Worm (Caenorhabditis elegans) whole organism, mixed stage, embryonic: Measurements from ENCODE around the gene B0393.4.

Source experiments
- blmp-1 ChIP-seq: fragments of 150-350 bp; optimal IDR thresholded peaks from 2 replicates; lab custom pipeline; 2014; ENCODE audit warnings: missing biosample characterization, missing genetic modification characterization
- ces-1 ChIP-seq: fragments of 150-350 bp; optimal IDR thresholded peaks from 2 replicates; lab custom pipeline; 2014; ENCODE audit warnings: missing biosample characterization, missing genetic modification reagents, missing genetic modification characterization
- drap-1 ChIP-seq: fragments of 200-800 bp; sonication (Bioruptor generic); optimal IDR thresholded peaks from 3 replicates; lab custom pipeline; 2018; ENCODE audit warnings: mild to moderate bottlenecking, missing genetic modification characterization, missing compliant biosample characterization
- hlh-1 ChIP-seq: fragments of 150-350 bp; optimal IDR thresholded peaks from 2 replicates; lab custom pipeline; 2014; ENCODE audit warnings: missing biosample characterization, missing genetic modification reagents, missing genetic modification characterization
- lin-13 ChIP-seq: fragments of 150-350 bp; optimal IDR thresholded peaks from 2 replicates; lab custom pipeline; 2014; ENCODE audit warnings: missing biosample characterization, missing genetic modification characterization
- lin-32 ChIP-seq: fragments of 200-800 bp; sonication (Bioruptor generic); optimal IDR thresholded peaks from 2 replicates; lab custom pipeline; 2018; ENCODE audit warnings: mild to moderate bottlenecking, missing genetic modification characterization, missing compliant biosample characterization
- mep-1 ChIP-seq: fragments of 150-350 bp; optimal IDR thresholded peaks from 2 replicates; lab custom pipeline; 2017; ENCODE audit warnings: missing biosample characterization, missing genetic modification reagents, missing genetic modification characterization, inconsistent platforms
- nhr-12 ChIP-seq: fragments of 150-350 bp; optimal IDR thresholded peaks from 2 replicates; lab custom pipeline; 2014; ENCODE audit warnings: missing biosample characterization, missing genetic modification characterization
- nhr-237 ChIP-seq: fragments of 150-350 bp; optimal IDR thresholded peaks from 2 replicates; lab custom pipeline; 2014; ENCODE audit warnings: missing biosample characterization, missing genetic modification characterization
- nhr-28 ChIP-seq: fragments of 150-350 bp; optimal IDR thresholded peaks from 2 replicates; lab custom pipeline; 2014; ENCODE audit warnings: missing biosample characterization, missing genetic modification characterization
- pha-4 ChIP-seq: fragments of 150-350 bp; optimal IDR thresholded peaks from 2 replicates; lab custom pipeline; 2018; ENCODE audit warnings: missing biosample characterization, missing genetic modification reagents, missing genetic modification characterization
- snpc-4 ChIP-seq: fragments of 150-350 bp; optimal IDR thresholded peaks from 2 replicates; lab custom pipeline; 2014; ENCODE audit warnings: missing biosample characterization, missing genetic modification characterization
- unc-39 ChIP-seq: fragments of 150-350 bp; optimal IDR thresholded peaks from 2 replicates; lab custom pipeline; 2014; ENCODE audit warnings: missing biosample characterization, missing genetic modification characterization
- ztf-11 ChIP-seq: fragments of 150-350 bp; optimal IDR thresholded peaks from 2 replicates; lab custom pipeline; 2014; ENCODE audit warnings: missing biosample characterization, missing genetic modification characterization

- TF ChIP-seq drap-1 (GFP tag; lab: Kevin White, UChicago) (no peak), nhr-28 (tag; lab: Kevin White, UChicago) (no peak), ztf-11 (tag; lab: Kevin White, UChicago) (no peak), pha-4 (tag; lab: Kevin White, UChicago) (no peak), snpc-4 (tag; lab: Kevin White, UChicago) (no peak), blmp-1 (tag; lab: Kevin White, UChicago) (no peak), lin-13 (no peak), nhr-12 (no peak), nhr-237 (no peak), mep-1 (tag; lab: Kevin White, UChicago) (no peak), hlh-1 (tag; lab: Kevin White, UChicago) (no peak), lin-32 (GFP tag; lab: Kevin White, UChicago) (no peak), ces-1 (GFP tag; lab: Kevin White, UChicago) (no peak), unc-39 (tag; lab: Kevin White, UChicago) (no peak)
These were observed 48.3 kb downstream of the B0393.4 start, which contains the start of gene him-18 for ce11 chrIII:4715088-4715487.
